Fruit fly (Drosophila melanogaster) whole organism, embryonic: Measurements from ENCODE around the gene CG15528.

Experiments
- Bdp1 ChIP-seq: fragments of 200-800 bp; sonication (Bioruptor generic); optimal IDR thresholded peaks from 3 replicates; lab custom pipeline; 2016; ENCODE audit warnings: missing biosample characterization, missing genetic modification characterization
- Bgb ChIP-seq: fragments of 200-800 bp; sonication (Bioruptor generic); IDR thresholded peaks from 2 replicates; pipeline ENCODE4 v1.3.6; 2022; ENCODE audit warnings: missing biosample characterization, missing genetic modification characterization; ENCODE audit not compliant: partially characterized antibody
- CG10209 ChIP-seq: fragments of 200-800 bp; sonication (Bioruptor generic); optimal IDR thresholded peaks from 3 replicates; lab custom pipeline; 2017; ENCODE audit warnings: missing biosample characterization, mild to moderate bottlenecking, missing genetic modification characterization, missing genetic modification reagents
- CG10979 ChIP-seq: fragments of 200-800 bp; sonication (Bioruptor generic); optimal IDR thresholded peaks from 2 replicates; lab custom pipeline; 2018; ENCODE audit warnings: missing biosample characterization, mild to moderate bottlenecking, missing genetic modification characterization, moderate library complexity
- CG14667 ChIP-seq: fragments of 200-800 bp; sonication (Bioruptor generic); IDR thresholded peaks from 2 replicates; pipeline ENCODE4 v1.3.6; 2022; ENCODE audit warnings: missing biosample characterization, missing genetic modification characterization
- CG14710 ChIP-seq: fragments of 200-800 bp; sonication (Bioruptor generic); optimal IDR thresholded peaks from 3 replicates; lab custom pipeline; 2019; ENCODE audit warnings: missing biosample characterization, mild to moderate bottlenecking, missing genetic modification characterization, moderate library complexity
- CG14860 ChIP-seq: fragments of 200-800 bp; sonication (Bioruptor generic); IDR thresholded peaks from 3 replicates; pipeline ENCODE4 v1.3.6; 2022; ENCODE audit warnings: missing biosample characterization, missing genetic modification characterization; ENCODE audit not compliant: partially characterized antibody
- CG15269 ChIP-seq: fragments of 200-800 bp; sonication (Bioruptor generic); optimal IDR thresholded peaks from 2 replicates; lab custom pipeline; 2018; ENCODE audit warnings: missing biosample characterization, mild to moderate bottlenecking, missing genetic modification characterization, moderate library complexity
- CG2712 ChIP-seq: fragments of 200-800 bp; optimal IDR thresholded peaks from 3 replicates; lab custom pipeline; 2019; ENCODE audit warnings: missing biosample characterization, mild to moderate bottlenecking, missing genetic modification characterization, moderate library complexity
- CG2875 ChIP-seq: fragments of 200-800 bp; sonication (Bioruptor generic); optimal IDR thresholded peaks from 2 replicates; lab custom pipeline; 2017; ENCODE audit warnings: missing biosample characterization, mild to moderate bottlenecking, missing genetic modification characterization, missing genetic modification reagents
- CG3847 ChIP-seq: fragments of 200-800 bp; sonication (Bioruptor generic); IDR thresholded peaks from 2 replicates; pipeline ENCODE4 v1.3.6; 2022; ENCODE audit warnings: missing biosample characterization, missing genetic modification characterization
- CG4820 ChIP-seq: fragments of 200-800 bp; sonication (Bioruptor generic); optimal IDR thresholded peaks from 3 replicates; lab custom pipeline; 2016; ENCODE audit warnings: missing biosample characterization, missing genetic modification characterization
- CG6689 ChIP-seq: fragments of 200-800 bp; sonication (Bioruptor generic); IDR thresholded peaks from 2 replicates; pipeline ENCODE4 v1.3.6; 2022; ENCODE audit warnings: missing biosample characterization, missing genetic modification characterization
- CG7372 ChIP-seq: fragments of 200-800 bp; sonication (Bioruptor generic); IDR thresholded peaks from 2 replicates; pipeline ENCODE4 v1.3.6; 2022; ENCODE audit warnings: missing biosample characterization, missing genetic modification characterization
- D ChIP-seq, 2 experiments: fragments of 200-800 bp in 1 of 2; fragments of >200 bp in 1 of 2; sonication (Bioruptor generic) in 1 of 2; optimal IDR thresholded peaks; 2 replicates in 1 of 2; 3 replicates in 1 of 2; lab custom pipeline; 2017; ENCODE audit warnings: mild to moderate bottlenecking in 1 of 2, missing biosample characterization in 1 of 2, missing genetic modification characterization in 1 of 2, missing genetic modification reagents in 1 of 2
- Dek ChIP-seq: fragments of 200-800 bp; sonication (Bioruptor generic); optimal IDR thresholded peaks from 3 replicates; lab custom pipeline; 2019; ENCODE audit warnings: missing biosample characterization, mild to moderate bottlenecking, missing genetic modification characterization, moderate library complexity
- Fer2 ChIP-seq: fragments of 200-800 bp; sonication (Bioruptor generic); optimal IDR thresholded peaks from 2 replicates; lab custom pipeline; 2018; ENCODE audit warnings: missing biosample characterization, mild to moderate bottlenecking, missing genetic modification characterization, moderate library complexity
- Gug ChIP-seq: fragments of 200-800 bp; sonication (Bioruptor generic); IDR thresholded peaks from 4 replicates; pipeline ENCODE4 v1.3.6; 2022; ENCODE audit warnings: missing biosample characterization, missing genetic modification characterization
- Hr78 ChIP-seq, 2 experiments: fragments of 200-800 bp in 1 of 2; fragments of >200 bp in 1 of 2; sonication (Bioruptor generic) in 1 of 2; optimal IDR thresholded peaks; 2 replicates each; lab custom pipeline; 2017 to 2019; ENCODE audit warnings: missing biosample characterization in 2 of 2, missing genetic modification characterization in 2 of 2, mild to moderate bottlenecking in 1 of 2, moderate library complexity in 1 of 2
- Hsf ChIP-seq: fragments of 200-800 bp; sonication (Bioruptor generic); optimal IDR thresholded peaks from 3 replicates; lab custom pipeline; 2016; ENCODE audit warnings: missing biosample characterization, missing genetic modification characterization
- Sox102F ChIP-seq: fragments of 200-800 bp; sonication (Bioruptor generic); optimal IDR thresholded peaks from 2 replicates; lab custom pipeline; 2018; ENCODE audit warnings: missing biosample characterization, mild to moderate bottlenecking, missing genetic modification characterization, moderate library complexity
- Xbp1 ChIP-seq: fragments of 200-800 bp; sonication (Bioruptor generic); optimal IDR thresholded peaks from 3 replicates; lab custom pipeline; 2016; ENCODE audit warnings: missing biosample characterization, mild to moderate bottlenecking, missing genetic modification characterization
- ase ChIP-seq: fragments of 200-800 bp; sonication (Bioruptor generic); IDR thresholded peaks from 3 replicates; pipeline ENCODE4 v1.3.6; 2022; ENCODE audit warnings: missing biosample characterization, missing genetic modification characterization
- bcd ChIP-seq: fragments of 200-800 bp; sonication (Bioruptor generic); optimal IDR thresholded peaks from 2 replicates; lab custom pipeline; 2017; ENCODE audit warnings: missing biosample characterization, mild to moderate bottlenecking, missing genetic modification characterization
- ci ChIP-seq: fragments of 200-800 bp; sonication (Bioruptor generic); IDR thresholded peaks from 3 replicates; pipeline ENCODE4 v1.3.6; 2022; ENCODE audit warnings: missing biosample characterization, missing genetic modification characterization
- dmrt11E ChIP-seq: fragments of 200-800 bp; sonication (Bioruptor generic); optimal IDR thresholded peaks from 3 replicates; lab custom pipeline; 2018; ENCODE audit warnings: missing biosample characterization, mild to moderate bottlenecking, missing genetic modification characterization, moderate library complexity
- dmrt99B ChIP-seq: fragments of 200-800 bp; sonication (Bioruptor generic); optimal IDR thresholded peaks from 2 replicates; lab custom pipeline; 2018; ENCODE audit warnings: missing biosample characterization, mild to moderate bottlenecking, missing genetic modification characterization, moderate library complexity
- dysf ChIP-seq: fragments of 200-800 bp; sonication (Bioruptor generic); IDR thresholded peaks from 3 replicates; pipeline ENCODE4 v1.3.6; 2022; ENCODE audit warnings: missing biosample characterization, missing genetic modification characterization
- esg ChIP-seq: fragments of 200-800 bp; sonication (Bioruptor generic); conservative IDR thresholded peaks from 2 replicates; pipeline ENCODE4 v1.3.6; 2022; ENCODE audit warnings: missing biosample characterization, missing genetic modification characterization
- fd102C ChIP-seq: fragments of 200-800 bp; sonication (Bioruptor generic); optimal IDR thresholded peaks from 2 replicates; lab custom pipeline; 2018; ENCODE audit warnings: missing biosample characterization, mild to moderate bottlenecking, missing genetic modification characterization, moderate library complexity
- gcm2 ChIP-seq: fragments of 200-800 bp; sonication (Bioruptor generic); optimal IDR thresholded peaks from 2 replicates; lab custom pipeline; 2016; ENCODE audit warnings: missing biosample characterization, missing genetic modification characterization
- gsb ChIP-seq: fragments of 200-800 bp; sonication (Bioruptor generic); IDR thresholded peaks from 2 replicates; pipeline ENCODE4 v1.3.6; 2022; ENCODE audit warnings: missing biosample characterization, missing genetic modification characterization
- hb ChIP-seq: fragments of 200-800 bp; sonication (Bioruptor generic); IDR thresholded peaks from 3 replicates; pipeline ENCODE4 v1.3.6; 2022; ENCODE audit warnings: missing biosample characterization, missing genetic modification characterization; ENCODE audit not compliant: partially characterized antibody
- ken ChIP-seq: fragments of 200-800 bp; sonication (Bioruptor generic); IDR thresholded peaks from 3 replicates; pipeline ENCODE4 v1.3.6; 2022; ENCODE audit warnings: missing biosample characterization, missing genetic modification characterization
- klu ChIP-seq: fragments of 200-800 bp; sonication (Bioruptor generic); IDR thresholded peaks from 2 replicates; pipeline ENCODE4 v1.3.6; 2022; ENCODE audit warnings: missing biosample characterization, missing genetic modification characterization
- lola ChIP-seq, 3 experiments: fragments of >200 bp in 2 of 3; fragments of 200-800 bp in 1 of 3; sonication (Bioruptor generic) in 1 of 3; optimal IDR thresholded peaks; 2 replicates each; lab custom pipeline; 2017 to 2019; ENCODE audit warnings: missing biosample characterization in 3 of 3, missing genetic modification characterization in 3 of 3, mild to moderate bottlenecking in 1 of 3, moderate library complexity in 1 of 3
- nmo ChIP-seq: fragments of 200-800 bp; sonication (Bioruptor generic); optimal IDR thresholded peaks from 2 replicates; lab custom pipeline; 2018; ENCODE audit warnings: missing biosample characterization, mild to moderate bottlenecking, missing genetic modification characterization, moderate library complexity
- phol ChIP-seq: fragments of 200-800 bp; sonication (Bioruptor generic); optimal IDR thresholded peaks from 3 replicates; lab custom pipeline; 2018; ENCODE audit warnings: missing biosample characterization, mild to moderate bottlenecking, missing genetic modification characterization, moderate library complexity
- pnt ChIP-seq: fragments of 200-800 bp; sonication (Bioruptor generic); optimal IDR thresholded peaks from 3 replicates; lab custom pipeline; 2016; ENCODE audit warnings: missing biosample characterization, missing genetic modification characterization
- row ChIP-seq: fragments of 200-800 bp; sonication (Bioruptor generic); IDR thresholded peaks from 3 replicates; pipeline ENCODE4 v1.3.6; 2022; ENCODE audit warnings: missing biosample characterization, missing genetic modification characterization
- sc ChIP-seq, 3 experiments: fragments of >200 bp in 2 of 3; fragments of 200-800 bp in 1 of 3; sonication (Bioruptor generic) in 1 of 3; optimal IDR thresholded peaks; 2 replicates in 2 of 3; 3 replicates in 1 of 3; lab custom pipeline; 2017; ENCODE audit warnings: mild to moderate bottlenecking in 1 of 3, missing biosample characterization in 1 of 3, missing genetic modification characterization in 1 of 3, missing genetic modification reagents in 1 of 3
- sens ChIP-seq: fragments of 200-800 bp; sonication (Bioruptor generic); peaks from one replicate; lab custom pipeline; 2016; ENCODE audit warnings: missing biosample characterization, missing genetic modification characterization
- slp2 ChIP-seq: fragments of 200-800 bp; sonication (Bioruptor generic); optimal IDR thresholded peaks from 2 replicates; lab custom pipeline; 2016; ENCODE audit warnings: missing biosample characterization, missing genetic modification characterization
- tio ChIP-seq: fragments of 200-800 bp; sonication (Bioruptor generic); optimal IDR thresholded peaks from 2 replicates; lab custom pipeline; 2017; ENCODE audit warnings: missing biosample characterization, missing genetic modification characterization, inconsistent platforms
- tup ChIP-seq: fragments of 200-800 bp; sonication (Bioruptor generic); optimal IDR thresholded peaks from 2 replicates; lab custom pipeline; 2016; ENCODE audit warnings: missing biosample characterization, mild to moderate bottlenecking, missing genetic modification characterization, moderate library complexity
- twi ChIP-seq: fragments of 200-800 bp; optimal IDR thresholded peaks from 2 replicates; lab custom pipeline; 2019; ENCODE audit warnings: missing biosample characterization, mild to moderate bottlenecking, missing genetic modification characterization, moderate library complexity
- unpg ChIP-seq: fragments of 200-800 bp; sonication (Bioruptor generic); optimal IDR thresholded peaks from 3 replicates; lab custom pipeline; 2018; ENCODE audit warnings: missing biosample characterization, mild to moderate bottlenecking, missing genetic modification characterization, moderate library complexity
- vfl ChIP-seq: fragments of 200-800 bp; sonication (Bioruptor generic); optimal IDR thresholded peaks from 2 replicates; lab custom pipeline; 2016; ENCODE audit warnings: missing biosample characterization, missing genetic modification characterization

Gene CG15528

dm6 chr3R:30076088-30076487 is 24.2 kb upstream of the CG15528 start:
- TF ChIP-seq gcm2 (GFP tag; lab: Kevin White, UChicago) = no peak
- TF ChIP-seq Dek (tag; lab: Kevin White, UChicago) = no peak
- TF ChIP-seq bcd (GFP tag; lab: Kevin White, UChicago) = no peak
- TF ChIP-seq sens = peak; percentile 67
- TF ChIP-seq dmrt11E = peak; percentile 25
- TF ChIP-seq nmo (GFP tag; lab: Kevin White, UChicago) = peak; percentile 2
- peak; percentile 22; the same call in 1 of the 3 replicates for TF ChIP-seq ci
- TF ChIP-seq CG2875 (GFP tag; lab: Kevin White, UChicago) = no peak
- no peak for TF ChIP-seq twi (tag; lab: Kevin White, UChicago)
- TF ChIP-seq esg (GFP tag; lab: Robert Waterston, UW) = no peak
- peak; percentile 41 for TF ChIP-seq Sox102F (GFP tag; lab: Kevin White, UChicago)
- TF ChIP-seq dmrt99B (tag; lab: Kevin White, UChicago) = no peak
- no peak for TF ChIP-seq gsb (GFP tag; lab: Robert Waterston, UW)
- no peak for TF ChIP-seq sc (optimal IDR thresholded peaks at IDR 0.05; lab: Kevin White, UChicago)
- no peak for TF ChIP-seq sc (GFP tag; optimal IDR thresholded peaks at IDR 0.05; lab: Kevin White, UChicago)
- no peak for TF ChIP-seq CG15269 (tag; lab: Kevin White, UChicago)
- peak; percentile 22 for TF ChIP-seq Hsf (GFP tag; lab: Kevin White, UChicago)
- 0 out of 2 replicates have a peak, but pooled peaks have one; percentile 25 for TF ChIP-seq CG6689 (GFP tag; lab: Robert Waterston, UW)
- no peak for TF ChIP-seq klu (GFP tag; lab: Robert Waterston, UW)
- TF ChIP-seq phol (tag; lab: Kevin White, UChicago) = peak; percentile 39
- no peak for TF ChIP-seq Hr78 (GFP tag; optimal IDR thresholded peaks at IDR 0.05; lab: Kevin White, UChicago)
- 0 out of 3 replicates have a peak, but pooled peaks have one; percentile 10 for TF ChIP-seq ase
- peak; percentile 34 for TF ChIP-seq CG10979 (tag; lab: Kevin White, UChicago)
- TF ChIP-seq lola (GFP tag; optimal IDR thresholded peaks at IDR 0.05; lab: Kevin White, UChicago) = no peak
- TF ChIP-seq tup = no peak
- no peak for TF ChIP-seq CG7372 (GFP tag; lab: Robert Waterston, UW)
- TF ChIP-seq dysf (GFP tag; lab: Robert Waterston, UW) = 0 out of 3 replicates have a peak, but pooled peaks have one; percentile 13
- TF ChIP-seq slp2 = no peak
- TF ChIP-seq CG2712 (tag; lab: Kevin White, UChicago) = peak; percentile 31
- no peak for TF ChIP-seq CG14667
- peak; percentile 17 for TF ChIP-seq pnt
- 0 out of 3 replicates have a peak, but pooled peaks have one; percentile 35 for TF ChIP-seq CG14860 (GFP tag; lab: Robert Waterston, UW)
- no peak for TF ChIP-seq CG10209 (GFP tag; lab: Kevin White, UChicago)
- TF ChIP-seq Gug (GFP tag; lab: Robert Waterston, UW) = 0 out of 4 replicates have a peak, but pooled peaks have one; percentile 27
- TF ChIP-seq CG14710 (tag; lab: Kevin White, UChicago) = peak; percentile 5
- no peak for TF ChIP-seq vfl (GFP tag; lab: Kevin White, UChicago)
- no peak for TF ChIP-seq Bgb
- TF ChIP-seq tio (GFP tag; lab: Kevin White, UChicago) = no peak
- TF ChIP-seq ken (GFP tag; lab: Robert Waterston, UW) = 0 out of 3 replicates have a peak, but pooled peaks have one; percentile 24
- peak; percentile 51; the same call in 1 of the 3 replicates for TF ChIP-seq hb
- TF ChIP-seq row (GFP tag; lab: Robert Waterston, UW) = 0 out of 3 replicates have a peak, but pooled peaks have one; percentile 26
- no peak for TF ChIP-seq unpg (GFP tag; lab: Kevin White, UChicago)
- no peak for TF ChIP-seq D (optimal IDR thresholded peaks at IDR 0.05; lab: Kevin White, UChicago)
- TF ChIP-seq D (GFP tag; optimal IDR thresholded peaks at IDR 0.05; lab: Kevin White, UChicago) = peak; percentile 8
- TF ChIP-seq CG3847 (GFP tag; lab: Robert Waterston, UW) = no peak
- TF ChIP-seq CG4820 (GFP tag; lab: Kevin White, UChicago) = peak; percentile 10
- no peak for TF ChIP-seq fd102C (GFP tag; lab: Kevin White, UChicago)
- TF ChIP-seq Bdp1 (GFP tag; lab: Kevin White, UChicago) = no peak
- no peak for TF ChIP-seq Fer2
- TF ChIP-seq Xbp1 (GFP tag; lab: Kevin White, UChicago) = peak; percentile 23
